Worm (Caenorhabditis elegans) whole organism, L1 larva: ENCODE data around the gene dyn-1.

Source experiments
- C16A3.4 ChIP-seq: fragments of 150-350 bp; optimal IDR thresholded peaks from 2 replicates; lab custom pipeline; 2014; ENCODE audit warnings: missing biosample characterization, missing genetic modification characterization
- C34B4.2 ChIP-seq: sonication (generic microtip); optimal IDR thresholded peaks from 2 replicates; lab custom pipeline; 2017; ENCODE audit warnings: mild to moderate bottlenecking, missing genetic modification characterization, missing compliant biosample characterization
- F16B12.6 ChIP-seq: fragments of 150-350 bp; optimal IDR thresholded peaks from 2 replicates; lab custom pipeline; 2014; ENCODE audit warnings: missing biosample characterization, missing genetic modification characterization
- Y116A8C.19 ChIP-seq: sonication (generic microtip); optimal IDR thresholded peaks from 2 replicates; lab custom pipeline; 2016; ENCODE audit warnings: missing compliant biosample characterization, missing genetic modification characterization, borderline replicate concordance
- aly-2 ChIP-seq: fragments of 150-350 bp; optimal IDR thresholded peaks from 2 replicates; lab custom pipeline; 2014; ENCODE audit warnings: missing biosample characterization, missing genetic modification characterization
- ama-1 ChIP-seq: fragments of 150-350 bp; optimal IDR thresholded peaks from 2 replicates; lab custom pipeline; 2014
- ceh-88 ChIP-seq: fragments of 200-800 bp; sonication (Bioruptor generic); IDR thresholded peaks from 2 replicates; pipeline ENCODE4 v1.3.6; 2022; ENCODE audit warnings: missing genetic modification characterization, missing compliant biosample characterization
- ceh-90 ChIP-seq: sonication (generic microtip); optimal IDR thresholded peaks from 2 replicates; lab custom pipeline; 2016; ENCODE audit warnings: missing genetic modification characterization, missing compliant biosample characterization
- ces-1 ChIP-seq: fragments of 150-350 bp; optimal IDR thresholded peaks from 2 replicates; lab custom pipeline; 2014; ENCODE audit warnings: missing biosample characterization, missing genetic modification reagents, missing genetic modification characterization
- dpl-1 ChIP-seq, 3 experiments: fragments of 150-350 bp in 2 of 3; sonication (generic microtip) in 1 of 3; optimal IDR thresholded peaks; 2 replicates each; lab custom pipeline; 2014 to 2017; ENCODE audit warnings: missing biosample characterization in 3 of 3, missing genetic modification characterization in 3 of 3, missing genetic modification reagents in 3 of 3
- dsc-1 ChIP-seq: sonication (generic microtip); optimal IDR thresholded peaks from 2 replicates; lab custom pipeline; 2016; ENCODE audit warnings: mild to moderate bottlenecking, missing genetic modification characterization, missing compliant biosample characterization
- efl-3 ChIP-seq: fragments of 200-800 bp; sonication (Bioruptor generic); optimal IDR thresholded peaks from 2 replicates; lab custom pipeline; 2018; ENCODE audit warnings: mild to moderate bottlenecking, missing genetic modification characterization, missing compliant biosample characterization
- egl-13 ChIP-seq: sonication (generic microtip); optimal IDR thresholded peaks from 2 replicates; lab custom pipeline; 2016; ENCODE audit warnings: missing genotype, missing genetic modification reagents, missing genetic modification characterization, missing compliant biosample characterization
- fkh-4 ChIP-seq: sonication (generic microtip); optimal IDR thresholded peaks from 2 replicates; lab custom pipeline; 2016; ENCODE audit warnings: missing compliant biosample characterization, missing genetic modification characterization, borderline replicate concordance
- fkh-8 ChIP-seq: sonication (generic microtip); optimal IDR thresholded peaks from 2 replicates; lab custom pipeline; 2016; ENCODE audit warnings: mild to moderate bottlenecking, missing genetic modification characterization, missing compliant biosample characterization
- fos-1 ChIP-seq: fragments of 150-350 bp; optimal IDR thresholded peaks from 2 replicates; lab custom pipeline; 2014; ENCODE audit warnings: missing biosample characterization, missing genetic modification characterization
- grh-1 ChIP-seq: fragments of 200-800 bp; sonication (Bioruptor generic); IDR thresholded peaks from 2 replicates; pipeline ENCODE4 v1.3.6; 2022; ENCODE audit warnings: missing genetic modification reagents, missing genetic modification characterization, missing compliant biosample characterization
- hlh-17 ChIP-seq: fragments of 200-800 bp; sonication (Bioruptor generic); optimal IDR thresholded peaks from 2 replicates; lab custom pipeline; 2018; ENCODE audit warnings: missing genetic modification characterization, mild to moderate bottlenecking, missing compliant biosample characterization, moderate library complexity, borderline replicate concordance
- hpl-2 ChIP-seq: fragments of 150-350 bp; optimal IDR thresholded peaks from 2 replicates; lab custom pipeline; 2014; ENCODE audit warnings: missing biosample characterization, missing genetic modification reagents, missing genetic modification characterization
- irx-1 ChIP-seq: sonication (generic microtip); optimal IDR thresholded peaks from 2 replicates; lab custom pipeline; 2016; ENCODE audit warnings: missing genetic modification characterization, missing compliant biosample characterization
- isw-1 ChIP-seq: fragments of 200-800 bp; sonication (Bioruptor generic); IDR thresholded peaks from 2 replicates; pipeline ENCODE4 v1.3.6; 2022; ENCODE audit warnings: missing genetic modification characterization, missing compliant biosample characterization
- jun-1 ChIP-seq: fragments of 150-350 bp; optimal IDR thresholded peaks from 2 replicates; lab custom pipeline; 2014; ENCODE audit warnings: missing biosample characterization, missing genetic modification reagents, missing genetic modification characterization
- lin-13 ChIP-seq: fragments of 150-350 bp; optimal IDR thresholded peaks from 2 replicates; lab custom pipeline; 2014; ENCODE audit warnings: missing biosample characterization, missing genetic modification reagents, missing genetic modification characterization
- lin-14 ChIP-seq: fragments of 200-800 bp; sonication (Bioruptor generic); optimal IDR thresholded peaks from 2 replicates; lab custom pipeline; 2018; ENCODE audit warnings: mild to moderate bottlenecking, missing genetic modification characterization, moderate library complexity, missing compliant biosample characterization
- lin-15B ChIP-seq: fragments of 150-350 bp; sonication (generic microtip); optimal IDR thresholded peaks from 3 replicates; lab custom pipeline; 2014; ENCODE audit warnings: missing biosample characterization, missing genetic modification characterization
- lin-35 ChIP-seq, 2 experiments: fragments of 150-350 bp; optimal IDR thresholded peaks; 2 replicates each; lab custom pipeline; 2014; ENCODE audit warnings: missing biosample characterization in 2 of 2, missing genetic modification characterization in 2 of 2, missing genetic modification reagents in 2 of 2
- lin-39 ChIP-seq: fragments of 150-350 bp; optimal IDR thresholded peaks from 2 replicates; lab custom pipeline; 2014; ENCODE audit warnings: missing biosample characterization, missing genetic modification reagents, missing genetic modification characterization
- lsy-2 ChIP-seq, 2 experiments: fragments of 150-350 bp; optimal IDR thresholded peaks; 2 replicates each; lab custom pipeline; 2014; ENCODE audit warnings: missing biosample characterization in 2 of 2, missing genetic modification characterization in 2 of 2
- mab-9 ChIP-seq: fragments of 200-800 bp; sonication (Bioruptor generic); IDR thresholded peaks from 2 replicates; pipeline ENCODE4 v1.3.6; 2022; ENCODE audit warnings: missing genetic modification reagents, missing genetic modification characterization, missing compliant biosample characterization
- mef-2 ChIP-seq: fragments of 150-350 bp; optimal IDR thresholded peaks from 2 replicates; lab custom pipeline; 2014; ENCODE audit warnings: missing biosample characterization, missing genetic modification characterization
- nhr-11 ChIP-seq: fragments of 150-350 bp; optimal IDR thresholded peaks from 2 replicates; lab custom pipeline; 2014; ENCODE audit warnings: missing biosample characterization, missing genetic modification characterization
- nhr-20 ChIP-seq: sonication (generic microtip); optimal IDR thresholded peaks from 2 replicates; lab custom pipeline; 2016; ENCODE audit warnings: mild to moderate bottlenecking, missing genetic modification characterization, missing compliant biosample characterization
- nhr-28 ChIP-seq: fragments of 150-350 bp; optimal IDR thresholded peaks from 2 replicates; lab custom pipeline; 2014; ENCODE audit warnings: missing biosample characterization, missing genetic modification characterization
- nhr-84 ChIP-seq: sonication (generic microtip); optimal IDR thresholded peaks from 2 replicates; lab custom pipeline; 2017; ENCODE audit warnings: missing biosample characterization, missing genetic modification characterization
- nhr-90 ChIP-seq: sonication (generic microtip); optimal IDR thresholded peaks from 2 replicates; lab custom pipeline; 2016; ENCODE audit warnings: mild to moderate bottlenecking, missing genetic modification characterization, missing compliant biosample characterization; ENCODE audit not compliant: poor library complexity
- pag-3 ChIP-seq: sonication (generic microtip); optimal IDR thresholded peaks from 2 replicates; lab custom pipeline; 2017; ENCODE audit warnings: missing genetic modification characterization, mild to moderate bottlenecking, missing compliant biosample characterization, antibody characterized with exemption, borderline replicate concordance; ENCODE audit not compliant: insufficient read depth
- pqm-1 ChIP-seq: sonication (generic microtip); optimal IDR thresholded peaks from 3 replicates; lab custom pipeline; 2017; ENCODE audit warnings: missing biosample characterization, missing genetic modification characterization
- rnt-1 ChIP-seq: sonication (generic microtip); optimal IDR thresholded peaks from 2 replicates; lab custom pipeline; 2016; ENCODE audit warnings: mild to moderate bottlenecking, missing genetic modification characterization, moderate library complexity, missing compliant biosample characterization
- skn-1 ChIP-seq: fragments of 150-350 bp; optimal IDR thresholded peaks from 2 replicates; lab custom pipeline; 2014; ENCODE audit warnings: missing biosample characterization, missing genetic modification characterization
- snpc-4 ChIP-seq: fragments of 150-350 bp; optimal IDR thresholded peaks from 2 replicates; lab custom pipeline; 2014; ENCODE audit warnings: missing biosample characterization, missing genetic modification characterization
- snu-23 ChIP-seq: sonication (generic microtip); optimal IDR thresholded peaks from 2 replicates; lab custom pipeline; 2016; ENCODE audit warnings: missing genetic modification characterization, missing compliant biosample characterization
- sptf-1 ChIP-seq: fragments of 150-350 bp; optimal IDR thresholded peaks from 2 replicates; lab custom pipeline; 2014; ENCODE audit warnings: missing biosample characterization, missing genetic modification characterization
- sup-37 ChIP-seq: fragments of 200-800 bp; sonication (Bioruptor generic); optimal IDR thresholded peaks from 2 replicates; lab custom pipeline; 2018; ENCODE audit warnings: mild to moderate bottlenecking, missing genetic modification characterization, missing compliant biosample characterization
- swsn-7 ChIP-seq: sonication (generic microtip); optimal IDR thresholded peaks from 2 replicates; lab custom pipeline; 2016; ENCODE audit warnings: missing genetic modification characterization, missing compliant biosample characterization
- unc-130 ChIP-seq: fragments of 150-350 bp; optimal IDR thresholded peaks from 2 replicates; lab custom pipeline; 2017; ENCODE audit warnings: missing biosample characterization, missing genetic modification characterization, inconsistent platforms
- unc-62 ChIP-seq: fragments of 150-350 bp; optimal IDR thresholded peaks from 2 replicates; lab custom pipeline; 2014; ENCODE audit warnings: missing biosample characterization, missing genetic modification reagents, missing genetic modification characterization
- unc-98 ChIP-seq: fragments of 200-800 bp; sonication (Bioruptor generic); IDR thresholded peaks from 2 replicates; pipeline ENCODE4 v1.3.6; 2022; ENCODE audit warnings: missing genetic modification characterization, missing compliant biosample characterization
- vab-15 ChIP-seq: sonication (generic microtip); optimal IDR thresholded peaks from 2 replicates; lab custom pipeline; 2017; ENCODE audit warnings: missing genotype, mild to moderate bottlenecking, missing genetic modification characterization, missing compliant biosample characterization
- zag-1 ChIP-seq: fragments of 150-350 bp; optimal IDR thresholded peaks from 2 replicates; lab custom pipeline; 2014; ENCODE audit warnings: missing biosample characterization, missing genetic modification characterization
- zip-4 ChIP-seq: fragments of 200-800 bp; sonication (Bioruptor generic); optimal IDR thresholded peaks from 2 replicates; lab custom pipeline; 2018; ENCODE audit warnings: mild to moderate bottlenecking, missing genetic modification characterization, moderate library complexity, missing compliant biosample characterization
- ztf-11 ChIP-seq, 2 experiments: sonication (generic microtip); optimal IDR thresholded peaks; 2 replicates each; lab custom pipeline; 2016 to 2017; ENCODE audit warnings: missing genetic modification characterization in 2 of 2, missing biosample characterization in 1 of 2, missing compliant biosample characterization in 1 of 2
- ztf-4 ChIP-seq: fragments of 150-350 bp; optimal IDR thresholded peaks from 2 replicates; lab custom pipeline; 2014; ENCODE audit warnings: missing biosample characterization, missing genetic modification characterization

Gene dyn-1

ce11 chrX:15610527-15611091 is 41.9 kb downstream of the dyn-1 start (continued):
- TF ChIP-seq lin-14 (GFP tag; lab: Kevin White, UChicago) (peak; percentile 60), aly-2 (tag; lab: Kevin White, UChicago) (peak; percentile 98), grh-1 (GFP tag; lab: Robert Waterston, UW) (0 out of 2 replicates have a peak, but pooled peaks have one; percentile 30), lin-13 (GFP tag; lab: Kevin White, UChicago) (no peak), pag-3 (no peak), swsn-7 (tag; lab: Kevin White, UChicago) (no peak), isw-1 (GFP tag; lab: Robert Waterston, UW) (no peak), efl-3 (GFP tag; lab: Kevin White, UChicago) (no peak), lin-15B (tag; lab: Kevin White, UChicago) (no peak), lin-39 (tag; lab: Kevin White, UChicago) (no peak), C16A3.4 (peak; percentile 31), mab-9 (peak; percentile 35; the same call in 1 of the 2 replicates), ceh-90 (tag; lab: Kevin White, UChicago) (no peak), hlh-17 (GFP tag; lab: Kevin White, UChicago) (no peak), dpl-1 (GFP tag; optimal IDR thresholded peaks at IDR 0.05; lab: Kevin White, UChicago) (peak in 1 of 3 experiments; percentile 7), mef-2 (tag; lab: Kevin White, UChicago) (no peak), fkh-4 (no peak), ces-1 (GFP tag; lab: Kevin White, UChicago) (no peak), nhr-11 (tag; lab: Kevin White, UChicago) (no peak), vab-15 (tag; lab: Kevin White, UChicago) (no peak), egl-13 (no peak), pqm-1 (tag; lab: Kevin White, UChicago) (peak; percentile 84), C34B4.2 (tag; lab: Kevin White, UChicago) (no peak), zip-4 (GFP tag; lab: Kevin White, UChicago) (peak; percentile 76), hpl-2 (GFP tag; lab: Kevin White, UChicago) (peak; percentile 84), fos-1 (no peak), F16B12.6 (no peak), jun-1 (tag; lab: Kevin White, UChicago) (peak; percentile 66), sptf-1 (tag; lab: Kevin White, UChicago) (no peak), ceh-88 (GFP tag; lab: Robert Waterston, UW) (no peak), snpc-4 (tag; lab: Kevin White, UChicago) (peak; percentile 37), fkh-8 (tag; lab: Kevin White, UChicago) (peak; percentile 72), nhr-90 (tag; lab: Kevin White, UChicago) (peak; percentile 71), ztf-11 (tag; optimal IDR thresholded peaks at IDR 0.05; lab: Kevin White, UChicago) (no peak), nhr-20 (peak; percentile 76), dsc-1 (tag; lab: Kevin White, UChicago) (no peak), lin-35 (GFP tag; optimal IDR thresholded peaks at IDR 0.05; lab: Kevin White, UChicago) (peak in 1 of 2 experiments; percentile 79), zag-1 (tag; lab: Kevin White, UChicago) (no peak), irx-1 (no peak), unc-130 (tag; lab: Kevin White, UChicago) (peak; percentile 15), nhr-28 (no peak), ama-1 (lab: Kevin White, UChicago) (peak; percentile 42), unc-62 (GFP tag; lab: Kevin White, UChicago) (no peak), unc-98 (no peak), nhr-84 (tag; lab: Kevin White, UChicago) (no peak), rnt-1 (tag; lab: Kevin White, UChicago) (no peak), lsy-2 (tag; optimal IDR thresholded peaks at IDR 0.05; lab: Kevin White, UChicago) (peak; percentile 38 to 50), Y116A8C.19 (tag; lab: Kevin White, UChicago) (no peak), skn-1 (tag; lab: Kevin White, UChicago) (peak; percentile 63), ztf-4 (tag; lab: Kevin White, UChicago) (peak; percentile 44), sup-37 (GFP tag; lab: Kevin White, UChicago) (no peak), snu-23 (GFP tag; lab: Kevin White, UChicago) (peak; percentile 55)
- TF ChIP-seq, all 84 proteins: peak for 32
